Fruit fly (Drosophila melanogaster): ENCODE data around the gene CG6565.

CG6565 gene

DNA sequence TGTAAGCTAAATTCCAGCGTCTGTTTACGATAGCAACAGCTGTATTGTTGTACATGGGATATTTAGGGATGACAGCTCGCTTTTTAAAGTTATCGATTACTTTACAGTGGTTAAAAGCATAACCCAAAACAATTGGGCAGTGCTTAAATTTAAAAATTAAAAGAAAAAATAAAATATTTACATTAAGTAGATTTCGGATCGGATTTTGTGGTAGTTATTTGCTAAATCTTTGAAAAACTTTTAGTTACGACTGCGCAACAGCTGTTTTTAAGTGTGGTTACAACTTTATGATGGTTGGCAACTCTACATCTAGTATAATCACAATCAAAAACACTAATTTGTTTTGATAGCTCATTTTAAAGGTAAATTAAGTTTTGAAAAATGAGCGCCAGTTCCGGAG, 13.4 kb downstream of the CG6565 start, which contains the start of the genes Ing5 and CG7099 (continued):
- TF ChIP-seq CG2712 (tag; optimal IDR thresholded peaks at IDR 0.05): peak; percentile 97
- peak; percentile 94 for TF ChIP-seq CG30431 (GFP tag; optimal IDR thresholded peaks at IDR 0.05)
- peak; percentile 96 for TF ChIP-seq CG14710 (tag; optimal IDR thresholded peaks at IDR 0.05)
- TF ChIP-seq zen2 (GFP tag; IDR thresholded peaks at IDR 0.05; ENCODE audit: partially characterized antibody): no peak; the same call in 2 of the 3 replicates
- TF ChIP-seq NK7.1 (GFP tag; optimal IDR thresholded peaks at IDR 0.05): peak; percentile 59
- TF ChIP-seq CG9727 (GFP tag; optimal IDR thresholded peaks at IDR 0.05): peak; percentile 96
- TF ChIP-seq Xrp1 (GFP tag; IDR thresholded peaks at IDR 0.05): peak; percentile 98
- peak; percentile 97 for TF ChIP-seq ci (GFP tag; IDR thresholded peaks at IDR 0.05)
- peak; percentile 92 for TF ChIP-seq gt (GFP tag; IDR thresholded peaks at IDR 0.05)
- TF ChIP-seq CG15073 (GFP tag; optimal IDR thresholded peaks at IDR 0.05): peak; percentile 81
- TF ChIP-seq CG10147 (GFP tag; optimal IDR thresholded peaks at IDR 0.05): peak; percentile 93
- TF ChIP-seq Asciz (GFP tag; optimal IDR thresholded peaks at IDR 0.05): peak; percentile 90
- TF ChIP-seq CG7928 (GFP tag; optimal IDR thresholded peaks at IDR 0.05): peak; percentile 77
- peak; percentile 88 for TF ChIP-seq Drgx (GFP tag; IDR thresholded peaks at IDR 0.05)
- peak; percentile 67 for TF ChIP-seq sna (GFP tag; IDR thresholded peaks at IDR 0.05; ENCODE audit: partially characterized antibody)
- TF ChIP-seq hkb (optimal IDR thresholded peaks at IDR 0.05): no peak
- TF ChIP-seq hkb (GFP tag; IDR thresholded peaks at IDR 0.05): peak; percentile 95
- peak; percentile 97 for TF ChIP-seq Hr3 (GFP tag; optimal IDR thresholded peaks at IDR 0.05)
- no peak for TF ChIP-seq Kr (GFP tag; optimal IDR thresholded peaks at IDR 0.05)
- peak; percentile 94 for TF ChIP-seq Mrtf (GFP tag; IDR thresholded peaks at IDR 0.05)
- TF ChIP-seq fd102C (GFP tag; optimal IDR thresholded peaks at IDR 0.05): peak; percentile 74
- peak; percentile 92 to 94 for TF ChIP-seq Pdp1 (GFP tag; optimal IDR thresholded peaks at IDR 0.05)
- TF ChIP-seq CG6683 (GFP tag; optimal IDR thresholded peaks at IDR 0.05): peak; percentile 85
- peak in 1 of 3 experiments; percentile 94 for TF ChIP-seq lola (GFP tag; optimal IDR thresholded peaks at IDR 0.05)
- peak; percentile 73 for TF ChIP-seq CG3995 (GFP tag; optimal IDR thresholded peaks at IDR 0.05)
- no peak for TF ChIP-seq chinmo (GFP tag; IDR thresholded peaks at IDR 0.05; ENCODE audit: partially characterized antibody)
- peak; percentile 97 for TF ChIP-seq HmgZ (tag; optimal IDR thresholded peaks at IDR 0.05)
- peak; percentile 65 for TF ChIP-seq CG1603 (tag; optimal IDR thresholded peaks at IDR 0.05)
- TF ChIP-seq Hsf (GFP tag; optimal IDR thresholded peaks at IDR 0.05): peak; percentile 97
- TF ChIP-seq peb (GFP tag; IDR thresholded peaks at IDR 0.05): peak; percentile 94
- peak; percentile 97 for TF ChIP-seq CG15696 (tag; optimal IDR thresholded peaks at IDR 0.05)
- TF ChIP-seq Lpt (GFP tag; optimal IDR thresholded peaks at IDR 0.05): no peak
- peak; percentile 95 for TF ChIP-seq CG16779 (GFP tag; IDR thresholded peaks at IDR 0.05)
- peak; percentile 95 for TF ChIP-seq Fer2 (tag; optimal IDR thresholded peaks at IDR 0.05)
- TF ChIP-seq mam (GFP tag; optimal IDR thresholded peaks at IDR 0.05): peak; percentile 94
- TF ChIP-seq ERR (GFP tag; optimal IDR thresholded peaks at IDR 0.05): peak; percentile 78
- TF ChIP-seq CG4617 (GFP tag; optimal IDR thresholded peaks at IDR 0.05; ENCODE audit: borderline replicate concordance): peak; percentile 97
- TF ChIP-seq CG17328 (GFP tag; IDR thresholded peaks at IDR 0.05): peak; percentile 96
- TF ChIP-seq CG10366 (GFP tag; IDR thresholded peaks at IDR 0.05): peak; percentile 97
- peak; percentile 96 for TF ChIP-seq CG8290 (GFP tag; optimal IDR thresholded peaks at IDR 0.05)
- peak in 1 of 2 experiments; percentile 92 for TF ChIP-seq CG8290 (tag; optimal IDR thresholded peaks at IDR 0.05)
- TF ChIP-seq bbx (GFP tag; IDR thresholded peaks at IDR 0.05; ENCODE audit: partially characterized antibody): peak; percentile 53
- peak; percentile 58; the same call in 1 of the 2 replicates for TF ChIP-seq Dip2 (GFP tag; IDR thresholded peaks at IDR 0.05)
- TF ChIP-seq corto (GFP tag; optimal IDR thresholded peaks at IDR 0.05): peak; percentile 89
- TF ChIP-seq lbe (GFP tag; optimal IDR thresholded peaks at IDR 0.05): peak; percentile 95
- peak; percentile 94 for TF ChIP-seq cato (GFP tag; optimal IDR thresholded peaks at IDR 0.05; ENCODE audit: borderline replicate concordance)
- peak; percentile 97 for TF ChIP-seq CG17829 (tag; optimal IDR thresholded peaks at IDR 0.05)
- TF ChIP-seq Dbx (GFP tag; IDR thresholded peaks at IDR 0.05): peak; percentile 96
- peak; percentile 96 for TF ChIP-seq CG8765 (GFP tag; IDR thresholded peaks at IDR 0.05)
- TF ChIP-seq CG4820 (GFP tag; optimal IDR thresholded peaks at IDR 0.05): peak; percentile 94
- TF ChIP-seq jigr1 (GFP tag; IDR thresholded peaks at IDR 0.05): peak; percentile 94
